Worm (Caenorhabditis elegans): ENCODE data around the gene F33H1.4.

The F33H1.4 gene

DNA sequence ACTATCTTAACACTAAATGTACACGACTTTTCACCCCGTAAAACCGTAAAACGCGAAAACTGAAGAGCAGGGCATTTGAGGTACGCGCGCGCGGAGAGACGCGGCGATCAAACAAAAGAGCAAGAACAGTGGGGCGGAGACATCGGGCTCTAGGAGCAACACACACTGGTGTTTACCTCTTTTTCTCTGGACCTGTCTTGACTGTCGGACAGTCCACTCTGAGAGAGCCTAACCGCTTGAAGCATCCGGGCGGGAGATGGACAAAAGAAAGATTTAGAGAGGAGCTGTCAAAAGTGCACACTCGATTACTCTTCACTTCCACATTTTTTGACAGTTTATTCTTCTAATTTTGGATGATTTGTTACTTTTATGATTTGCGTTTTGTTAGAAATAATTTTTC lies 37.7 kb upstream of the F33H1.4 start:
- TF ChIP-seq fos-1 (tag; optimal IDR thresholded peaks at IDR 0.05) (no peak), sem-4 (tag; optimal IDR thresholded peaks at IDR 0.05) (no peak), nhr-10 (tag; optimal IDR thresholded peaks at IDR 0.05) (no peak), nhr-25 (tag; optimal IDR thresholded peaks at IDR 0.05) (no peak), nhr-21 (tag; optimal IDR thresholded peaks at IDR 0.05) (no peak), C34F6.9 (tag; optimal IDR thresholded peaks at IDR 0.05) (no peak), nhr-6 (tag; optimal IDR thresholded peaks at IDR 0.05) (no peak), unc-39 (tag; optimal IDR thresholded peaks at IDR 0.05) (no peak), dmd-4 (tag; optimal IDR thresholded peaks at IDR 0.05) (no peak), ceh-82 (tag; optimal IDR thresholded peaks at IDR 0.05) (no peak), nhr-12 (tag; optimal IDR thresholded peaks at IDR 0.05) (no peak), blmp-1 (tag; optimal IDR thresholded peaks at IDR 0.05; ENCODE audit: insufficient read depth) (no peak), unc-62 (GFP tag; optimal IDR thresholded peaks at IDR 0.05) (no peak), R02D3.7 (tag; optimal IDR thresholded peaks at IDR 0.05) (no peak)

DNA sequence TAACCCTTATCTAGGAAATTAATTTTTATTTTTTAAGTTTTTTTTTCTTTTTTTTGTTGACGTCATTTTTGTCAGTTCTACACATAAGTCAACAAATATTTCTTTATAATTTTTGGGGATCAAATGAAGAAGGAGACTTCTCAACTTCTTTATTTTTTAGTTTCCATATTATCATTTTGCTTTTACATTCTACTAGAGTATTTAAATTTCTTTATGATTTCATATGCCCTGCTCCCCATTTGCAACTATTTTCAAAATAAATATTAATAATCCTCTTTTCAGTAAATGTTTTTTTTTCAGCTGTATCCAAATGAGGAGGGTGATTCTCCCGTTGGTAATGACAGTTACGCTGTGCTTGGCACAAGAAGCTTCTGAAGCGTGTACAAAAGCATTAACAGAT lies 37.1 kb upstream of the F33H1.4 start, which contains the start of gene phg-1:
Gene phg-1 (plus strand): TSS at position 301 of the 400 bp plus-strand sequence.
- TF ChIP-seq nhr-11 (tag; optimal IDR thresholded peaks at IDR 0.05) (no peak), sma-9 (GFP tag; optimal IDR thresholded peaks at IDR 0.05) (no peak), sma-9 (tag; optimal IDR thresholded peaks at IDR 0.05) (no peak), ceh-82 (tag; optimal IDR thresholded peaks at IDR 0.05) (no peak), unc-39 (tag; optimal IDR thresholded peaks at IDR 0.05) (no peak), nhr-25 (tag; optimal IDR thresholded peaks at IDR 0.05) (no peak), peb-1 (tag; optimal IDR thresholded peaks at IDR 0.05) (no peak), nhr-10 (tag; optimal IDR thresholded peaks at IDR 0.05) (no peak), nhr-23 (tag; optimal IDR thresholded peaks at IDR 0.05) (no peak), lin-11 (tag; optimal IDR thresholded peaks at IDR 0.05) (no peak), ztf-1 (GFP tag; conservative IDR thresholded peaks at IDR 0.05) (no peak), C34F6.9 (tag; optimal IDR thresholded peaks at IDR 0.05) (no peak), crh-2 (tag; optimal IDR thresholded peaks at IDR 0.05) (no peak), sem-4 (tag; optimal IDR thresholded peaks at IDR 0.05) (no peak), zag-1 (tag; optimal IDR thresholded peaks at IDR 0.05) (no peak)

ce11 chrII:10139177-10139640 lies 35.2 kb upstream of the F33H1.4 start, which contains the start of gene asah-2:
Gene asah-2, plus strand, starts transcription at chrII:10139590.
- TF ChIP-seq sma-9 (GFP tag; optimal IDR thresholded peaks at IDR 0.05) (peak; percentile 25), sma-9 (tag; optimal IDR thresholded peaks at IDR 0.05) (no peak), fos-1 (tag; optimal IDR thresholded peaks at IDR 0.05) (peak; percentile 88), nhr-10 (tag; optimal IDR thresholded peaks at IDR 0.05) (no peak)

DNA sequence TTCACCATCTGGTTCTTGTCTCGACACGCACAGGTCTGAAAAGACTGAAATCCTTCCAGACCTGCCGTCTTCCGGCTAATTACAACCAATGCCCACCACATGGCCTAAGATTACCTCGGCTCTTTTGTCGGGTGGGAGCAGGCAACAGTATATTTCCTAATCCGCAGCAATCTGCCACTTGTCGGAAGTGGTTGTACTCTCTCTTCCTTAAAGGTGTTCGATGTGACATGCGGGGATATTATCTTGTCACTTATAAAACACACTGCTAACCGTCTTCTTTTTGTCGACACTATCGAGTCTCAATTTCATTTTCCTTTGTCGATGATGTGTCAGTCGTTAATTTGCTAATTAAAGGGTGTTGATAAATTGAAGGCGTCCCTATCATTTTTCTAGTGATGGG lies 30.4 kb upstream of the F33H1.4 start, which contains the start of gene F27E5.3:
Gene F27E5.3 (minus strand): TSS at position 101 of the 400 bp plus-strand sequence.
- TF ChIP-seq mab-5 (tag; optimal IDR thresholded peaks at IDR 0.05) (no peak), mbf-1 (tag; optimal IDR thresholded peaks at IDR 0.05) (no peak), unc-55 (GFP tag; optimal IDR thresholded peaks at IDR 0.05) (no peak), lin-39 (tag; optimal IDR thresholded peaks at IDR 0.05) (no peak), dmd-4 (tag; optimal IDR thresholded peaks at IDR 0.05) (no peak), lsy-2 (tag; optimal IDR thresholded peaks at IDR 0.05) (no peak), F13H6.1 (tag; optimal IDR thresholded peaks at IDR 0.05) (no peak)

ce11 chrII:10146488-10146887 lies 28.0 kb upstream of the F33H1.4 start, which contains the start of gene pax-3:
Gene pax-3, plus strand, starts transcription at chrII:10146570.
- TF ChIP-seq zag-1 (tag; optimal IDR thresholded peaks at IDR 0.05) (no peak), blmp-1 (tag; optimal IDR thresholded peaks at IDR 0.05; ENCODE audit: insufficient read depth) (no peak), snpc-4 (tag; optimal IDR thresholded peaks at IDR 0.05) (no peak), fos-1 (tag; optimal IDR thresholded peaks at IDR 0.05) (no peak), sem-4 (tag; optimal IDR thresholded peaks at IDR 0.05) (no peak), peb-1 (tag; optimal IDR thresholded peaks at IDR 0.05) (no peak), unc-39 (tag; optimal IDR thresholded peaks at IDR 0.05) (no peak), nhr-23 (tag; optimal IDR thresholded peaks at IDR 0.05) (no peak), mdl-1 (tag; optimal IDR thresholded peaks at IDR 0.05) (no peak), elt-3 (tag; optimal IDR thresholded peaks at IDR 0.05) (no peak), unc-62 (GFP tag; optimal IDR thresholded peaks at IDR 0.05) (no peak), egl-27 (tag; optimal IDR thresholded peaks at IDR 0.05) (no peak), unc-55 (GFP tag; optimal IDR thresholded peaks at IDR 0.05) (no peak), nhr-6 (tag; optimal IDR thresholded peaks at IDR 0.05) (no peak), lin-39 (tag; optimal IDR thresholded peaks at IDR 0.05) (no peak), ztf-1 (GFP tag; conservative IDR thresholded peaks at IDR 0.05) (no peak), nhr-21 (tag; optimal IDR thresholded peaks at IDR 0.05) (no peak), C34F6.9 (tag; optimal IDR thresholded peaks at IDR 0.05) (no peak), mbf-1 (tag; optimal IDR thresholded peaks at IDR 0.05) (no peak)
